Worm (Caenorhabditis elegans): ENCODE measurements around the gene C01G6.9.

- no peak for TF ChIP-seq nhr-77 (tag; optimal IDR thresholded peaks at IDR 0.05)
- TF ChIP-seq nfya-1 (tag; optimal IDR thresholded peaks at IDR 0.05; ENCODE audit: insufficient read depth), result peak; percentile 34
- peak; percentile 64 for TF ChIP-seq pha-4 (tag; optimal IDR thresholded peaks at IDR 0.05)
- TF ChIP-seq aly-2 (tag; optimal IDR thresholded peaks at IDR 0.05), result no peak
- TF ChIP-seq nhr-23 (tag; optimal IDR thresholded peaks at IDR 0.05), result no peak
- TF ChIP-seq pqm-1 (tag; optimal IDR thresholded peaks at IDR 0.05), result peak; percentile 99
- no peak for TF ChIP-seq sea-2 (GFP tag; optimal IDR thresholded peaks at IDR 0.05)
- no peak for TF ChIP-seq egl-5 (tag; optimal IDR thresholded peaks at IDR 0.05)
- no peak for TF ChIP-seq unc-62 (GFP tag; optimal IDR thresholded peaks at IDR 0.05)
- no peak for TF ChIP-seq skn-1 (tag; optimal IDR thresholded peaks at IDR 0.05)
- TF ChIP-seq nhr-28 (tag; optimal IDR thresholded peaks at IDR 0.05), result no peak
- peak; percentile 98 for TF ChIP-seq elt-2 (tag; optimal IDR thresholded peaks at IDR 0.05)
- no peak for TF ChIP-seq fos-1 (tag; optimal IDR thresholded peaks at IDR 0.05)
- no peak for TF ChIP-seq ztf-4 (tag; optimal IDR thresholded peaks at IDR 0.05)
Measured at ce11 chrII:9291632-9292031, 4.0 kb downstream of the C01G6.9 start, which contains the start of gene acs-7.

Measured in whole organism, L3 larva.